Worm (Caenorhabditis elegans): ENCODE results near the gene Y67D2.5.

DNA sequence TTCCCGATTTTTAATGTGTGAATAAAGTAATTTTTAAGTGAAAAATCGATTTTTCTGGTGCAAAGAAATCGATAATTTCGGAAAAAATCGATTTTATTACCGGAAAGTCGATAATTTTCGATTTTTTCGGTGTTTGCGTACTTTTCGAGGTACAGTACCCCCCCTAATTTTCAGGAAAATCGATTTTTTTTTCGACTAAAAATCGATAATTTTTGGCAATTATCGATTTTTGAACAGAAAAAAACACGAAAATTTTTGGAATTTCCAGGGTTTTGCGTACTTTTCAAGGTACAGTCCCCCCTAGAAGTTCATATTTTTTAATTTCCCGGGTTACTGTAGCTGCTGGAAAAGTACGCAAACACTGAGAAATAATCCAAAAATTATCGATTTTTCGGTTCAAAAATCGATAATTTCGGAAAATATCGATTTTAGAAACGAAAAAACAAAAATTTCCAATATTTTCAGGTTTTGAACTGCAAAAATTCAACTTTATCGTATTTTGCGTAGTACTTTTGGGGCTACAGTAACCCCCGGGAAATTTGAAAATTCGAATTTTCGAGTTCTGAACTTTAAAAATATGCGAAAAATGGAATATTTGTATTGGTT is 3.5 kb upstream of the Y67D2.5 start:
- no peak for TF ChIP-seq nhr-237 (tag; optimal IDR thresholded peaks at IDR 0.05)
- TF ChIP-seq ceh-82 (tag; optimal IDR thresholded peaks at IDR 0.05), result no peak
- no peak for TF ChIP-seq snpc-4 (tag; optimal IDR thresholded peaks at IDR 0.05)
- no peak for TF ChIP-seq nhr-129 (tag; optimal IDR thresholded peaks at IDR 0.05)
- no peak for TF ChIP-seq gmeb-1 (tag; optimal IDR thresholded peaks at IDR 0.05)
- TF ChIP-seq lin-13 (GFP tag; optimal IDR thresholded peaks at IDR 0.05), result no peak
- no peak for TF ChIP-seq egl-27 (tag; optimal IDR thresholded peaks at IDR 0.05)
- TF ChIP-seq crh-2 (tag; optimal IDR thresholded peaks at IDR 0.05), result no peak
- no peak for TF ChIP-seq mbf-1 (tag; optimal IDR thresholded peaks at IDR 0.05)

Data from whole organism, L2 larva.